Fruit fly (Drosophila melanogaster) S2 (cell line): ENCODE results near the gene ringer.

Experiments
- CG8478 ChIP-seq: fragments of >200 bp; optimal IDR thresholded peaks from 2 replicates; lab custom pipeline; 2018
- CTCF ChIP-seq, 2 experiments: fragments of >200 bp; optimal IDR thresholded peaks; 2 replicates each; lab custom pipeline; 2018

- TF ChIP-seq CTCF (optimal IDR thresholded peaks at IDR 0.05; lab: Kevin White, UChicago) (no peak), CG8478 (lab: Kevin White, UChicago) (no peak)
These were observed 29.7 kb downstream of the ringer start, which contains the start of gene CG33061 for dm6 chr3L:16329495-16329894.
